Worm (Caenorhabditis elegans) whole organism, early embryonic: ENCODE results near the gene cpr-9.
A peak's percentile ranks its signal among the peaks of the same experiment; 100 is the strongest.

Experiments used
- B0310.2 ChIP-seq: sonication (generic microtip); optimal IDR thresholded peaks from 2 replicates; lab custom pipeline; 2016; ENCODE audit warnings: mild to moderate bottlenecking, missing genetic modification characterization, missing compliant biosample characterization
- F13C5.2 ChIP-seq: sonication (generic microtip); optimal IDR thresholded peaks from 2 replicates; lab custom pipeline; 2017; ENCODE audit warnings: mild to moderate bottlenecking, missing genetic modification characterization, inconsistent platforms, missing compliant biosample characterization
- aly-1 ChIP-seq: sonication (generic microtip); optimal IDR thresholded peaks from 2 replicates; lab custom pipeline; 2016; ENCODE audit warnings: missing genetic modification characterization, missing compliant biosample characterization
- ama-1 ChIP-seq: fragments of 150-350 bp; optimal IDR thresholded peaks from 2 replicates; lab custom pipeline; 2014
- ceh-13 ChIP-seq: fragments of 200-800 bp; sonication (Bioruptor generic); optimal IDR thresholded peaks from 2 replicates; lab custom pipeline; 2018; ENCODE audit warnings: mild to moderate bottlenecking, missing genetic modification characterization, missing compliant biosample characterization
- ceh-36 ChIP-seq: sonication (generic microtip); optimal IDR thresholded peaks from 2 replicates; lab custom pipeline; 2016; ENCODE audit warnings: missing genetic modification characterization, inconsistent platforms, missing compliant biosample characterization
- ets-7 ChIP-seq: sonication (generic microtip); optimal IDR thresholded peaks from 2 replicates; lab custom pipeline; 2016; ENCODE audit warnings: missing genotype, missing genetic modification characterization, missing compliant biosample characterization
- flt-1 ChIP-seq: fragments of 200-800 bp; sonication (Bioruptor generic); IDR thresholded peaks from 2 replicates; pipeline ENCODE4 v1.3.6; 2022; ENCODE audit warnings: missing genetic modification characterization, missing compliant biosample characterization
- hmbx-1 ChIP-seq: sonication (generic microtip); optimal IDR thresholded peaks from 2 replicates; lab custom pipeline; 2016; ENCODE audit warnings: mild to moderate bottlenecking, missing genetic modification characterization, missing compliant biosample characterization
- hmg-4 ChIP-seq: fragments of 200-800 bp; sonication (Bioruptor generic); optimal IDR thresholded peaks from 2 replicates; lab custom pipeline; 2018; ENCODE audit warnings: mild to moderate bottlenecking, missing genetic modification characterization, missing compliant biosample characterization
- hnd-1 ChIP-seq: sonication (generic microtip); optimal IDR thresholded peaks from 2 replicates; lab custom pipeline; 2016; ENCODE audit warnings: missing genetic modification characterization, missing compliant biosample characterization
- pes-1 ChIP-seq: fragments of 200-800 bp; sonication (Bioruptor generic); IDR thresholded peaks from 2 replicates; pipeline ENCODE4 v1.3.6; 2022; ENCODE audit warnings: missing genetic modification reagents, missing genetic modification characterization, missing compliant biosample characterization
- scrt-1 ChIP-seq: fragments of 200-800 bp; sonication (Bioruptor generic); IDR thresholded peaks from 2 replicates; pipeline ENCODE4 v1.3.6; 2022; ENCODE audit warnings: missing genetic modification characterization, missing compliant biosample characterization
- sea-1 ChIP-seq: fragments of 200-800 bp; sonication (Bioruptor generic); conservative IDR thresholded peaks from 2 replicates; pipeline ENCODE4 v1.3.6; 2022; ENCODE audit warnings: missing genetic modification characterization, missing compliant biosample characterization
- tbx-11 ChIP-seq: fragments of 200-800 bp; sonication (Bioruptor generic); IDR thresholded peaks from 2 replicates; pipeline ENCODE4 v1.3.6; 2022; ENCODE audit warnings: missing genetic modification characterization, missing compliant biosample characterization
- tbx-37 ChIP-seq: fragments of 200-800 bp; sonication (Bioruptor generic); conservative IDR thresholded peaks from 2 replicates; pipeline ENCODE4 v1.3.6; 2022; ENCODE audit warnings: missing genetic modification reagents, missing genetic modification characterization, missing compliant biosample characterization
- tra-4 ChIP-seq: sonication (generic microtip); optimal IDR thresholded peaks from 2 replicates; lab custom pipeline; 2017; ENCODE audit warnings: missing genetic modification characterization, missing compliant biosample characterization

Gene cpr-9

DNA sequence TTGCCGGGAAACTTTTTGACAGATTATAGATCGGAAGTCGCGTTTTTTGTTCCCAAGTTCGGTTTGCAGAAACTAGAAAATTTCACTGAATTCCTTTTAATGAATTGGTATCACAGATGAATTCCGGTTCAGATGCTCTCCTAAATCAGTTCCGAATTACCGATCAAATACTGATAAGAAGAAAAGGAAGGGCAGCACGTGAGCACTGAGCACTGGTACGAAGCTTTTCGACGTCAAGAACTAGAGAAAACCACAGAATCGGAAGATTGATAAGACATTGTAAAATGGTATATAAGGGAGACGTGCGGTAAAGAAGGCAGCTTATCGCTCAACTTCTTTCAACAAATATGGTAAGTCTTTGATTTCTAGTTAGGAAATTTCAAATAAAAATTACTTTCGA is 27.6 kb upstream of the cpr-9 start, which contains the start of gene cpr-1:
cpr-1 (plus strand) TSS at position 319 of the 400 bp plus-strand sequence.
- TF ChIP-seq tra-4 (tag; lab: Kevin White, UChicago) (no peak), sea-1 (GFP tag; lab: Robert Waterston, UW) (no peak), F13C5.2 (tag; lab: Kevin White, UChicago) (no peak), B0310.2 (no peak)

- TF ChIP-seq tbx-37: no peak
- no peak for TF ChIP-seq hmg-4 (GFP tag; lab: Kevin White, UChicago)
- no peak for TF ChIP-seq flt-1 (GFP tag; lab: Robert Waterston, UW)
- no peak for TF ChIP-seq ets-7 (tag; lab: Kevin White, UChicago)
- no peak for TF ChIP-seq ama-1 (lab: Kevin White, UChicago)
- TF ChIP-seq tbx-11 (GFP tag; lab: Robert Waterston, UW): no peak
- no peak for TF ChIP-seq scrt-1
- TF ChIP-seq F13C5.2 (tag; lab: Kevin White, UChicago): no peak
- TF ChIP-seq ceh-36 (tag; lab: Kevin White, UChicago): no peak
- no peak for TF ChIP-seq hmbx-1 (tag; lab: Kevin White, UChicago)
- no peak for TF ChIP-seq sea-1 (GFP tag; lab: Robert Waterston, UW)
- no peak for TF ChIP-seq tra-4 (tag; lab: Kevin White, UChicago)
Measured at ce11 chrV:11976734-11977133, 26.1 kb upstream of the cpr-9 start.

DNA sequence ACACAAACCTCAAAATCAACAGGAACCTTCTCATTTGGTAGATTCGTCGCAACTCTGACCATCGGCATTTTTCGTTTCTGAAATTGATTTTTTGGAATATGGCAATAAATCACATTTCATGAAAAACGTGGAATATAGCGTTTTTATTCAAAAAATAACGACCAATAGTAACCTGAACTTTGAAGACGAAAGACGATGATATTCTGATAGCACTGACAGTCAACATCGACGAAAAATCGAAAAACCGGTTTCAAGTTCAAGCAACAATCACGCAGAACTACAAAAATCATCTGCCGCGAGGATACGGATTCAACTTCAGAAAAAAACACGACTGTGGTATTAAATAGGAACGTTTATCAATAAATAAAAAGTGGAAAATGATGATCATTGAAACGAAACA is 24.7 kb upstream of the cpr-9 start, which contains the start of gene mif-2:
mif-2 (minus strand) TSS at position 281 of the 400 bp plus-strand sequence.
- no peak for TF ChIP-seq tbx-11 (GFP tag; lab: Robert Waterston, UW)
- peak; percentile 28 for TF ChIP-seq ama-1 (lab: Kevin White, UChicago)

ce11 chrV:11979673-11980561 is 22.9 kb upstream of the cpr-9 start, which contains the start of gene snr-4:
snr-4 (minus strand) TSS chrV:11979723.
- TF ChIP-seq ceh-36 (tag; lab: Kevin White, UChicago) (peak; percentile 31), flt-1 (GFP tag; lab: Robert Waterston, UW) (peak; percentile 63), tra-4 (tag; lab: Kevin White, UChicago) (peak; percentile 8), B0310.2 (peak; percentile 57), hmg-4 (GFP tag; lab: Kevin White, UChicago) (peak; percentile 57), ceh-13 (peak; percentile 6), hnd-1 (tag; lab: Kevin White, UChicago) (no peak), pes-1 (GFP tag; lab: Robert Waterston, UW) (peak; percentile 53; the same call in 1 of the 2 replicates), hmbx-1 (tag; lab: Kevin White, UChicago) (no peak), tbx-11 (GFP tag; lab: Robert Waterston, UW) (no peak), ama-1 (lab: Kevin White, UChicago) (peak; percentile 94), scrt-1 (no peak), sea-1 (GFP tag; lab: Robert Waterston, UW) (0 out of 2 replicates have a peak, but pooled peaks have one; percentile 66), aly-1 (no peak), F13C5.2 (tag; lab: Kevin White, UChicago) (peak; percentile 73), ets-7 (tag; lab: Kevin White, UChicago) (no peak), tbx-37 (no peak; the same call in 1 of the 2 replicates)

- TF ChIP-seq ama-1 (lab: Kevin White, UChicago) (no peak), ceh-36 (tag; lab: Kevin White, UChicago) (no peak), F13C5.2 (tag; lab: Kevin White, UChicago) (peak; percentile 13), hmbx-1 (tag; lab: Kevin White, UChicago) (no peak), tbx-37 (no peak), aly-1 (no peak), B0310.2 (no peak)
Measured at ce11 chrV:11982309-11982708, 20.5 kb upstream of the cpr-9 start, which contains the start of gene rpt-1. rpt-1 (minus strand) TSS chrV:11982397.

ce11 chrV:11985384-11985783 is 17.5 kb upstream of the cpr-9 start, which contains the start of gene mans-2:
mans-2 (minus strand) TSS chrV:11985484.
- TF ChIP-seq hmg-4 (GFP tag; lab: Kevin White, UChicago) (no peak), sea-1 (GFP tag; lab: Robert Waterston, UW) (no peak), flt-1 (GFP tag; lab: Robert Waterston, UW) (no peak), scrt-1 (no peak), B0310.2 (no peak), pes-1 (GFP tag; lab: Robert Waterston, UW) (no peak), hnd-1 (tag; lab: Kevin White, UChicago) (no peak), ama-1 (lab: Kevin White, UChicago) (no peak), tra-4 (tag; lab: Kevin White, UChicago) (no peak)

DNA sequence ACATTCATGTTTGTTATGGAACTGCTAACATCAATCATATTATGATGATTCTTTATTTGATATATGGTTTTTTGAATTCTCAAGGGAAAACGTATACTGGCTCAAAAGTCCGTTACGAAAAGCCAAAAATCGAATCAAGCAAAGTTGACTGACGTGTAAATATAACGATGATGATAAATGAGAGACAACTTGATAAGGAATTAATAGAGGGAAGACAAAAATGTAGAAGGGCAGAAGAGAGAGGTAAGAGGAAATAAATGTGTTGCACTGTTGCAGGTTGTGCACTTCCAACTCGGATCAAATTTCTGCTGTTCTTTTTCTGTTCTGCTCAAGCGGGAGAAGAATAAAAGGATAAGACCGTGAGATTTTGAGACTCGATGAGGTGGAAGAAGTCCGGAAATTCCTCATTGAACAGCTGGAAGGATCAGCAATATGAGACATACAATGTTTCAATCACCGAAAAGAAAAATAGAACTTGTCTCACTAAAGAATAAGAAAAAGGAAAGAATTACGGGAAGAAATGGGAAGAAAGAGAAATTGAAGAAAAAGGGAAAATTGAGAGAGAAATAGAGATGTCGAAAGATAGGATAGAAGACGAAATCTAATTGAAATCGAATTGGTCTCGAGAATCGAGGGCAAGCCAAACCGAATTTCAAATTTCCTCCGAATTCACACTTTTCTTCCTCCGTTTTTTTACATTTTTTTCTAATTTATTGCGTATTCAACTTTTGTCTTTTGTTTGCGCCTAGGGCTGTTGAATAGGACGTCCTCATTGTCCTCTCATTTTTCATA is 16.6 kb upstream of the cpr-9 start:
- no peak for TF ChIP-seq hmbx-1 (tag; lab: Kevin White, UChicago)
- no peak for TF ChIP-seq scrt-1
- TF ChIP-seq tbx-37: no peak
- TF ChIP-seq ceh-13: no peak
- TF ChIP-seq flt-1 (GFP tag; lab: Robert Waterston, UW): no peak
- no peak for TF ChIP-seq F13C5.2 (tag; lab: Kevin White, UChicago)
- no peak for TF ChIP-seq tbx-11 (GFP tag; lab: Robert Waterston, UW)
- TF ChIP-seq B0310.2: no peak
- no peak for TF ChIP-seq aly-1
- no peak for TF ChIP-seq ets-7 (tag; lab: Kevin White, UChicago)
- TF ChIP-seq ceh-36 (tag; lab: Kevin White, UChicago): no peak
- TF ChIP-seq hmg-4 (GFP tag; lab: Kevin White, UChicago): no peak
- no peak for TF ChIP-seq ama-1 (lab: Kevin White, UChicago)
- TF ChIP-seq sea-1 (GFP tag; lab: Robert Waterston, UW): no peak
- TF ChIP-seq pes-1 (GFP tag; lab: Robert Waterston, UW): no peak
- no peak for TF ChIP-seq tra-4 (tag; lab: Kevin White, UChicago)
- TF ChIP-seq hnd-1 (tag; lab: Kevin White, UChicago): no peak
